Worm (Caenorhabditis elegans): ENCODE measurements around the gene adal-1.

The adal-1 gene

ce11 chrII:6891838-6892237 lies 1.6 kb downstream of the adal-1 start (continued):
- TF ChIP-seq Y116A8C.19 (tag; optimal IDR thresholded peaks at IDR 0.05; ENCODE audit: borderline replicate concordance), result no peak
- no peak for TF ChIP-seq ets-5 (GFP tag; IDR thresholded peaks at IDR 0.05)
- TF ChIP-seq efl-1 (optimal IDR thresholded peaks at IDR 0.05), result peak in 1 of 2 experiments; percentile 36
- TF ChIP-seq efl-1 (GFP tag; optimal IDR thresholded peaks at IDR 0.05 in 1 of 2), result peak; percentile 20 to 92
- TF ChIP-seq dsc-1 (tag; optimal IDR thresholded peaks at IDR 0.05), result no peak
- TF ChIP-seq egl-13 (tag; optimal IDR thresholded peaks at IDR 0.05), result no peak
- peak; percentile 62 for TF ChIP-seq C16A3.4 (tag; optimal IDR thresholded peaks at IDR 0.05)
- no peak for TF ChIP-seq lin-15B (tag; optimal IDR thresholded peaks at IDR 0.05)
- TF ChIP-seq snpc-4 (tag; optimal IDR thresholded peaks at IDR 0.05), result no peak
- peak; percentile 80 for TF ChIP-seq blmp-1 (tag; optimal IDR thresholded peaks at IDR 0.05)
- TF ChIP-seq hpl-2 (GFP tag; optimal IDR thresholded peaks at IDR 0.05), result no peak
- no peak for TF ChIP-seq pag-3 (tag; optimal IDR thresholded peaks at IDR 0.05; ENCODE audit: borderline replicate concordance, insufficient read depth)
- TF ChIP-seq rnt-1 (tag; optimal IDR thresholded peaks at IDR 0.05), result peak; percentile 75
- TF ChIP-seq nhr-47 (tag; optimal IDR thresholded peaks at IDR 0.05), result peak; percentile 54
- TF ChIP-seq mab-9 (GFP tag; IDR thresholded peaks at IDR 0.05), result no peak
- peak; percentile 69 for TF ChIP-seq nhr-85 (tag)
- no peak for TF ChIP-seq zag-1 (tag; optimal IDR thresholded peaks at IDR 0.05)
- no peak for TF ChIP-seq sox-4 (tag; optimal IDR thresholded peaks at IDR 0.05)
- no peak for TF ChIP-seq C34B4.2 (tag; optimal IDR thresholded peaks at IDR 0.05)
- TF ChIP-seq egl-27 (tag; optimal IDR thresholded peaks at IDR 0.05), result no peak
- TF ChIP-seq nhr-84 (tag; optimal IDR thresholded peaks at IDR 0.05), result no peak
- TF ChIP-seq F16B12.6 (tag; optimal IDR thresholded peaks at IDR 0.05), result no peak
- TF ChIP-seq nhr-90 (tag; optimal IDR thresholded peaks at IDR 0.05; ENCODE audit: poor library complexity), result peak; percentile 63
- peak; percentile 42 for TF ChIP-seq swsn-7 (tag; optimal IDR thresholded peaks at IDR 0.05)
- TF ChIP-seq ztf-4 (tag; optimal IDR thresholded peaks at IDR 0.05), result peak; percentile 78
- peak in 2 of 3 experiments; percentile 29 to 40 for TF ChIP-seq ceh-82 (tag; optimal IDR thresholded peaks at IDR 0.05)
- TF ChIP-seq tbx-2 (tag; optimal IDR thresholded peaks at IDR 0.05), result peak; percentile 84
- TF ChIP-seq vab-15 (tag; optimal IDR thresholded peaks at IDR 0.05), result no peak
- no peak for TF ChIP-seq ceh-88 (GFP tag; IDR thresholded peaks at IDR 0.05)
- TF ChIP-seq unc-62 (GFP tag; optimal IDR thresholded peaks at IDR 0.05), result no peak
- no peak for TF ChIP-seq tlp-1 (tag; optimal IDR thresholded peaks at IDR 0.05)
- peak; percentile 15 to 46 (median 32) for TF ChIP-seq dpl-1 (GFP tag; optimal IDR thresholded peaks at IDR 0.05)
- no peak for TF ChIP-seq ama-1 (optimal IDR thresholded peaks at IDR 0.05)
- no peak for TF ChIP-seq unc-98 (GFP tag; IDR thresholded peaks at IDR 0.05)
- TF ChIP-seq C04F5.9 (tag; optimal IDR thresholded peaks at IDR 0.05), result no peak
- TF ChIP-seq mef-2 (tag; optimal IDR thresholded peaks at IDR 0.05), result no peak
- peak; percentile 55 for TF ChIP-seq sup-37 (GFP tag; optimal IDR thresholded peaks at IDR 0.05)
- no peak for TF ChIP-seq ceh-90 (tag; optimal IDR thresholded peaks at IDR 0.05)
- no peak for TF ChIP-seq unc-30 (tag; optimal IDR thresholded peaks at IDR 0.05)
- TF ChIP-seq skn-1 (tag; optimal IDR thresholded peaks at IDR 0.05), result peak; percentile 64
- TF ChIP-seq snu-23 (GFP tag; optimal IDR thresholded peaks at IDR 0.05), result peak; percentile 93
- peak; percentile 99 for TF ChIP-seq nhr-20 (tag; optimal IDR thresholded peaks at IDR 0.05)
- peak in 1 of 2 experiments; percentile 91 for TF ChIP-seq mdl-1 (tag; optimal IDR thresholded peaks at IDR 0.05)

- TF ChIP-seq hpl-2 (GFP tag; optimal IDR thresholded peaks at IDR 0.05) (no peak), isw-1 (GFP tag; IDR thresholded peaks at IDR 0.05) (0 out of 2 replicates have a peak, but pooled peaks have one; percentile 1), egl-27 (tag; optimal IDR thresholded peaks at IDR 0.05) (peak in 1 of 2 experiments; percentile 39), nhr-20 (tag; optimal IDR thresholded peaks at IDR 0.05) (peak; percentile 81), unc-62 (GFP tag; optimal IDR thresholded peaks at IDR 0.05) (no peak), xbp-1 (tag; optimal IDR thresholded peaks at IDR 0.05) (peak; percentile 14), skn-1 (tag; optimal IDR thresholded peaks at IDR 0.05) (peak; percentile 43), snu-23 (GFP tag; optimal IDR thresholded peaks at IDR 0.05) (peak; percentile 83), snpc-4 (tag; optimal IDR thresholded peaks at IDR 0.05) (peak; percentile 7), nhr-71 (tag; optimal IDR thresholded peaks at IDR 0.05) (peak; percentile 78), nhr-19 (GFP tag; conservative IDR thresholded peaks at IDR 0.05) (peak; percentile 96), lsy-2 (tag; optimal IDR thresholded peaks at IDR 0.05) (peak; percentile 50 to 65), mab-9 (GFP tag; IDR thresholded peaks at IDR 0.05) (no peak), C34B4.2 (tag; optimal IDR thresholded peaks at IDR 0.05) (no peak), fkh-8 (tag; optimal IDR thresholded peaks at IDR 0.05) (peak; percentile 8), grh-1 (GFP tag; IDR thresholded peaks at IDR 0.05) (0 out of 2 replicates have a peak, but pooled peaks have one; percentile 9), efl-1 (optimal IDR thresholded peaks at IDR 0.05) (peak; percentile 14 to 22), efl-1 (GFP tag; optimal IDR thresholded peaks at IDR 0.05 in 1 of 2) (peak in 1 of 2 experiments; percentile 94), unc-130 (tag; optimal IDR thresholded peaks at IDR 0.05) (peak; percentile 83), ces-1 (GFP tag; optimal IDR thresholded peaks at IDR 0.05) (no peak), nhr-28 (tag; optimal IDR thresholded peaks at IDR 0.05) (no peak), mdl-1 (tag; optimal IDR thresholded peaks at IDR 0.05) (peak in 1 of 2 experiments; percentile 95)
Measured at ce11 chrII:6891176-6891575, 2.3 kb downstream of the adal-1 start.

All from whole organism, L1 larva.